Worm (Caenorhabditis elegans) whole organism, late embryonic: ENCODE results near the gene C27D6.15.

Source experiments
- K02D7.2 ChIP-seq: sonication (generic microtip); optimal IDR thresholded peaks from 2 replicates; lab custom pipeline; 2017; ENCODE audit warnings: mild to moderate bottlenecking, missing genetic modification characterization, missing compliant biosample characterization
- ama-1 ChIP-seq: fragments of 150-350 bp; optimal IDR thresholded peaks from 2 replicates; lab custom pipeline; 2014
- ceh-31 ChIP-seq: sonication (generic microtip); optimal IDR thresholded peaks from 2 replicates; lab custom pipeline; 2016; ENCODE audit warnings: missing genetic modification characterization, missing compliant biosample characterization
- ceh-45 ChIP-seq: fragments of 200-800 bp; sonication (Bioruptor generic); IDR thresholded peaks from 2 replicates; pipeline ENCODE4 v1.3.6; 2022; ENCODE audit warnings: missing genetic modification reagents, missing genetic modification characterization, missing compliant biosample characterization
- ets-4 ChIP-seq: sonication (generic microtip); optimal IDR thresholded peaks from 2 replicates; lab custom pipeline; 2016; ENCODE audit warnings: missing genetic modification characterization, missing compliant biosample characterization
- fkh-10 ChIP-seq: fragments of 150-350 bp; optimal IDR thresholded peaks from 2 replicates; lab custom pipeline; 2014; ENCODE audit warnings: missing biosample characterization, missing genetic modification reagents, missing genetic modification characterization
- hlh-8 ChIP-seq: sonication (generic microtip); optimal IDR thresholded peaks from 2 replicates; lab custom pipeline; 2016; ENCODE audit warnings: missing genotype, missing genetic modification characterization, missing compliant biosample characterization
- lin-11 ChIP-seq: fragments of 200-800 bp; sonication (Bioruptor generic); optimal IDR thresholded peaks from 2 replicates; lab custom pipeline; 2018; ENCODE audit warnings: mild to moderate bottlenecking, missing genetic modification characterization, missing compliant biosample characterization
- pat-9 ChIP-seq: fragments of 200-800 bp; sonication (Bioruptor generic); optimal IDR thresholded peaks from 2 replicates; lab custom pipeline; 2018; ENCODE audit warnings: mild to moderate bottlenecking, missing genetic modification characterization, moderate library complexity, missing compliant biosample characterization
- pha-4 ChIP-seq: fragments of 150-350 bp; optimal IDR thresholded peaks from 2 replicates; lab custom pipeline; 2018; ENCODE audit warnings: missing biosample characterization, missing genetic modification reagents, missing genetic modification characterization
- pqm-1 ChIP-seq: sonication (generic microtip); optimal IDR thresholded peaks from 2 replicates; lab custom pipeline; 2016; ENCODE audit warnings: missing genetic modification characterization, missing compliant biosample characterization
- unc-42 ChIP-seq: sonication (generic microtip); optimal IDR thresholded peaks from 2 replicates; lab custom pipeline; 2016; ENCODE audit warnings: missing genotype, missing genetic modification characterization, missing compliant biosample characterization

DNA sequence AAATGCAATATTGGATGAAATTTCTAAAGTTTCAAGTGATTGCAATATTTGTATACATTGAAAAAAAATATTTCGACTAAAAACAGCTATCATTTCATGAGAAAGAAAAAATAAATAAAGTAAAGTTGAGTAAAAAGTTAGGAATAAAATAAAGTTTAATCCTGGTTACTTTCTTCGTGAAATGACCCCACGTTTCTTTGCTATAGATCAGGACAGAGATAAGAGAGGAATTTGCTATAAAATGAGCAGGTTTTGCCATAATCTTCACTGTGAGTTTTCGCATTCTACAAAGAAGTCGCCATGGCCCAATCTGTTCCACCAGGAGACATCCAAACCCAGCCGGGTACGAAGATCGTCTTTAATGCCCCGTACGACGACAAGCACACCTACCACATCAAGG, 22.4 kb downstream of the C27D6.15 start, which contains the start of gene msp-49:
- TF ChIP-seq K02D7.2 (tag; lab: Kevin White, UChicago) (no peak), pha-4 (tag; lab: Kevin White, UChicago) (no peak), unc-42 (tag; lab: Kevin White, UChicago) (no peak), ama-1 (no peak), hlh-8 (tag; lab: Kevin White, UChicago) (no peak), lin-11 (tag; lab: Kevin White, UChicago) (no peak), ceh-31 (tag; lab: Kevin White, UChicago) (no peak), ceh-45 (no peak), ets-4 (tag; lab: Kevin White, UChicago) (no peak), fkh-10 (GFP tag; lab: Kevin White, UChicago) (no peak), pqm-1 (tag; lab: Kevin White, UChicago) (no peak), pat-9 (no peak)
